Fruit fly (Drosophila melanogaster) S2 (cell line): ENCODE measurements around the gene Gyc88E.

Experiments
- CG8478 ChIP-seq: fragments of >200 bp; optimal IDR thresholded peaks from 2 replicates; lab custom pipeline; 2018
- CTCF ChIP-seq, 2 experiments: fragments of >200 bp; optimal IDR thresholded peaks; 2 replicates each; lab custom pipeline; 2018

dm6 chr3R:15119730-15120129 lies 30.4 kb upstream of the Gyc88E start:
- no peak for TF ChIP-seq CG8478
- no peak for TF ChIP-seq CTCF (optimal IDR thresholded peaks at IDR 0.05; lab: Kevin White, UChicago)
